Fruit fly (Drosophila melanogaster) whole organism, embryonic: ENCODE data around the gene CG1136.

Experiments used
- CG12769 ChIP-seq: fragments of 200-800 bp; sonication (Bioruptor generic); optimal IDR thresholded peaks from 2 replicates; lab custom pipeline; 2019; ENCODE audit warnings: missing biosample characterization, mild to moderate bottlenecking, missing genetic modification characterization, moderate library complexity
- CG7786 ChIP-seq: fragments of 200-800 bp; sonication (Bioruptor generic); optimal IDR thresholded peaks from 2 replicates; lab custom pipeline; 2016; ENCODE audit warnings: missing biosample characterization, missing genetic modification characterization
- CrebB ChIP-seq: fragments of 200-800 bp; sonication (Bioruptor generic); optimal IDR thresholded peaks from 3 replicates; lab custom pipeline; 2018; ENCODE audit warnings: missing biosample characterization, mild to moderate bottlenecking, missing genetic modification characterization
- Elba2 ChIP-seq: fragments of 200-800 bp; sonication (Bioruptor generic); optimal IDR thresholded peaks from 3 replicates; lab custom pipeline; 2016; ENCODE audit warnings: missing biosample characterization, missing genetic modification characterization
- Hr39 ChIP-seq: fragments of >200 bp; optimal IDR thresholded peaks from 2 replicates; lab custom pipeline; 2017
- Taf1 ChIP-seq: fragments of 200-800 bp; sonication (Bioruptor generic); IDR thresholded peaks from 2 replicates; pipeline ENCODE4 v1.3.6; 2022; ENCODE audit warnings: missing biosample characterization, missing genetic modification characterization
- YL-1 ChIP-seq: fragments of 200-800 bp; sonication (Bioruptor generic); optimal IDR thresholded peaks from 3 replicates; lab custom pipeline; 2017; ENCODE audit warnings: missing biosample characterization, mild to moderate bottlenecking, missing genetic modification characterization
- aop ChIP-seq: fragments of 200-800 bp; sonication (Bioruptor generic); IDR thresholded peaks from 2 replicates; pipeline ENCODE4 v1.3.6; 2022; ENCODE audit warnings: missing biosample characterization, missing genetic modification characterization
- chif ChIP-seq, 2 experiments: fragments of 200-800 bp; sonication (Bioruptor generic); optimal IDR thresholded peaks; 3 replicates each; lab custom pipeline; 2016; ENCODE audit warnings: missing biosample characterization in 2 of 2, missing genetic modification characterization in 2 of 2
- lola ChIP-seq, 3 experiments: fragments of >200 bp in 2 of 3; fragments of 200-800 bp in 1 of 3; sonication (Bioruptor generic) in 1 of 3; optimal IDR thresholded peaks; 2 replicates each; lab custom pipeline; 2017 to 2019; ENCODE audit warnings: missing biosample characterization in 3 of 3, missing genetic modification characterization in 3 of 3, mild to moderate bottlenecking in 1 of 3, moderate library complexity in 1 of 3
- stc ChIP-seq: fragments of 200-800 bp; sonication (Bioruptor generic); IDR thresholded peaks from 2 replicates; pipeline ENCODE4 v1.3.6; 2022; ENCODE audit warnings: missing biosample characterization, missing genetic modification characterization

DNA sequence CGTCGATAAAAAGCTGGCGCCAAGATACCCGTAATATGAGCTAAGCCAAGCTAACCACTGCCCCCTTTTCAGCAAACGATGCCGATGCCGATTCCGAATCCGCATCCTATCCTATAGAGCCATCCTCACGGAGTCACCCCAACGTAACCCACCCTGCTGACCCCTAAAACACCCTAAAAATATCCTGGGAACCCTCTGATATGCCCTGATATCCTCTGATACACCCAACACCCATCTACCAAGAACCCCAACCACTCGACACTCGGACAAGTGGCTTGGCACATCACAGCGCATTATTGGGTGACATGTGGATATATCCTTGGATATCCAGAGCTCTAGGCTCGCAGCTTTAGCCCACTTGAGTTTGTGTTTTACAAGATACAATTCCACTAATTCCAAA, 44.9 kb upstream of the CG1136 start:
- TF ChIP-seq chif (GFP tag; optimal IDR thresholded peaks at IDR 0.05; lab: Kevin White, UChicago) (no peak), Taf1 (GFP tag; lab: Robert Waterston, UW) (no peak), CrebB (no peak), lola (GFP tag; optimal IDR thresholded peaks at IDR 0.05; lab: Kevin White, UChicago) (no peak), CG7786 (GFP tag; lab: Kevin White, UChicago) (no peak), Hr39 (lab: Kevin White, UChicago) (no peak), CG12769 (tag; lab: Kevin White, UChicago) (no peak), Elba2 (no peak), stc (GFP tag; lab: Robert Waterston, UW) (no peak), aop (GFP tag; lab: Robert Waterston, UW) (no peak), YL-1 (GFP tag; lab: Kevin White, UChicago) (no peak)
